Worm (Caenorhabditis elegans): ENCODE results near the gene cwc-15.
A peak's percentile ranks its signal among the peaks of the same experiment; 100 is the strongest.

DNA sequence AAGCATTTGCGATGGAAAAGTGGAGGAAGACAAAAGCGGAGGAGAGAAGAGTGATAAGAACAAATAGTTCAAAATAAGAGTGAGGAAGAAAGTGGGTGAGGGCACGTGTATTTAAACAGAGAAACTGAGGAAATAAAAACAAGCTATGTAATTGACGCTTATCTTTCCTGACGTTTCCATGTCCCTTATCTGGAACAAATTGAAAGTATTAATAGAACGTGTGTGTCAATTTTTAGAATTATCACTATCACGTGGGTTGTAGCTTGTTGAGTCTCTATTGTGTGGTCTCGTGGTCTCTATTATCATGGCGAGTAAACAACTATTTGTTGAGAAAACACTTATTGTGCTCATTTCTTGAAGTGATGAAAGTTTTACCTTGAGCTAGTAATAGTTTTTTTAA lies 22.7 kb downstream of the cwc-15 start, which contains the start of gene T10C6.15:
- TF ChIP-seq unc-62 (GFP tag; optimal IDR thresholded peaks at IDR 0.05) (no peak), F49E8.2 (tag; optimal IDR thresholded peaks at IDR 0.05; ENCODE audit: insufficient read depth) (no peak), pbrm-1 (GFP tag; IDR thresholded peaks at IDR 0.05) (no peak), ztf-22 (GFP tag; optimal IDR thresholded peaks at IDR 0.05) (peak; percentile 71), ztf-6 (GFP tag; IDR thresholded peaks at IDR 0.05) (no peak), T26A5.8 (tag; optimal IDR thresholded peaks at IDR 0.05) (no peak), pha-4 (tag; optimal IDR thresholded peaks at IDR 0.05) (peak; percentile 70), mes-4 (tag; optimal IDR thresholded peaks at IDR 0.05) (no peak), snpc-4 (GFP tag; optimal IDR thresholded peaks at IDR 0.05) (no peak), snpc-4 (tag; optimal IDR thresholded peaks at IDR 0.05) (peak in 1 of 4 experiments; percentile 9), B0336.3 (GFP tag; IDR thresholded peaks at IDR 0.05) (0 out of 2 replicates have a peak, but pooled peaks have one; percentile 56), B0019.2 (GFP tag; conservative IDR thresholded peaks at IDR 0.05) (no peak), mel-28 (tag; optimal IDR thresholded peaks at IDR 0.05; ENCODE audit: borderline replicate concordance) (no peak), snpc-1.3 (tag; optimal IDR thresholded peaks at IDR 0.05; ENCODE audit: insufficient read depth) (no peak)
